Fruit fly (Drosophila melanogaster): ENCODE measurements around the gene CG17721.

Gene CG17721

DNA sequence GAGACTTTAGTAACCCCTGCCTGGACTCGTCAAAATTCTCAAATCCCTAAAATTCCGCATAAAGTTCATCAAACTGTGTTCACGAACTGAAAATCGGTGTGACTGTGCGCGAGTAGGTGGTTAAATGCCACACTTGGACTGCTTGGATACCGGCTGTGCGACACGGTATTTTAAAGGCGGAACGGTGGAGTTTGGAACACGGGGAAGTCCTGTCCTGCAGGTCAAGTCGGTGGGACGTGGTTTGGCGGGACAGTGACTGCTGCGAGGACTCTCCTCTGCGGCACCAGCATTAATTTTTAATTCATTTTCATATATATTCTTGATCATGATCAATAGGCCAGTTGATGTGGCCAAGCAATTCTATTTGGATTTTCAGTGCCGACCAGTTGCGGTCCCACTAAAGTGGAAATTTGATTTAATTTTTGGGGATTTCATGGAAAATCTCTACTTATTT is at the start of gene CG17721, which contains the start of gene Arfip (continued):
- TF ChIP-seq Blimp-1 (GFP tag; optimal IDR thresholded peaks at IDR 0.05) (no peak), CG1602 (GFP tag; optimal IDR thresholded peaks at IDR 0.05) (no peak), CG17912 (GFP tag; optimal IDR thresholded peaks at IDR 0.05) (no peak), cg (GFP tag; optimal IDR thresholded peaks at IDR 0.05) (no peak), org-1 (GFP tag; optimal IDR thresholded peaks at IDR 0.05) (no peak), Awh (GFP tag; IDR thresholded peaks at IDR 0.05) (no peak), CG15269 (tag; optimal IDR thresholded peaks at IDR 0.05) (no peak), dan (GFP tag; IDR thresholded peaks at IDR 0.05) (no peak), fd102C (GFP tag; optimal IDR thresholded peaks at IDR 0.05) (no peak), CG10267 (tag; optimal IDR thresholded peaks at IDR 0.05) (peak; percentile 16), HLH4C (GFP tag; IDR thresholded peaks at IDR 0.05; ENCODE audit: partially characterized antibody) (no peak), Myb (GFP tag; optimal IDR thresholded peaks at IDR 0.05) (no peak), CG12299 (tag; optimal IDR thresholded peaks at IDR 0.05) (peak; percentile 26), fru (optimal IDR thresholded peaks at IDR 0.05) (no peak), CG7745 (tag; optimal IDR thresholded peaks at IDR 0.05) (no peak), Abd-B (GFP tag; optimal IDR thresholded peaks at IDR 0.05) (no peak), insv (GFP tag; optimal IDR thresholded peaks at IDR 0.05) (peak in 1 of 2 experiments; percentile 30), Fer1 (GFP tag; optimal IDR thresholded peaks at IDR 0.05) (no peak), CG10366 (GFP tag; IDR thresholded peaks at IDR 0.05) (no peak), CG11504 (tag; optimal IDR thresholded peaks at IDR 0.05) (no peak), CG15601 (tag; optimal IDR thresholded peaks at IDR 0.05) (no peak), MESR4 (GFP tag; optimal IDR thresholded peaks at IDR 0.05) (peak; percentile 73), hb (GFP tag; IDR thresholded peaks at IDR 0.05; ENCODE audit: partially characterized antibody) (no peak), NC2α (GFP tag; optimal IDR thresholded peaks at IDR 0.05) (no peak), tx (GFP tag; optimal IDR thresholded peaks at IDR 0.05) (no peak), ranshi (GFP tag; IDR thresholded peaks at IDR 0.05) (no peak), ttk (GFP tag; IDR thresholded peaks at IDR 0.05) (no peak), CG2199 (GFP tag; IDR thresholded peaks at IDR 0.05) (no peak), HmgD (GFP tag; optimal IDR thresholded peaks at IDR 0.05) (no peak), peb (GFP tag; IDR thresholded peaks at IDR 0.05) (no peak), pnt (GFP tag; optimal IDR thresholded peaks at IDR 0.05) (no peak), p53 (GFP tag; optimal IDR thresholded peaks at IDR 0.05) (no peak), Eip74EF (GFP tag; optimal IDR thresholded peaks at IDR 0.05) (no peak), mirr (GFP tag; optimal IDR thresholded peaks at IDR 0.05) (no peak), Camta (GFP tag; optimal IDR thresholded peaks at IDR 0.05) (no peak), CG8388 (GFP tag; optimal IDR thresholded peaks at IDR 0.05) (peak; percentile 54), Gsc (GFP tag; IDR thresholded peaks at IDR 0.05) (no peak), CG1233 (GFP tag; optimal IDR thresholded peaks at IDR 0.05) (no peak), sob (GFP tag; IDR thresholded peaks at IDR 0.05) (no peak), CG13287 (GFP tag; IDR thresholded peaks at IDR 0.05; ENCODE audit: partially characterized antibody) (peak; percentile 32; the same call in 1 of the 2 replicates), salm (tag; optimal IDR thresholded peaks at IDR 0.05) (no peak), esg (GFP tag; conservative IDR thresholded peaks at IDR 0.05) (no peak), CG31388 (GFP tag; optimal IDR thresholded peaks at IDR 0.05) (no peak), Sry-β (GFP tag; optimal IDR thresholded peaks at IDR 0.05) (no peak), Med (GFP tag) (peak; percentile 51), HHEX (GFP tag; optimal IDR thresholded peaks at IDR 0.05) (no peak), ara (GFP tag; IDR thresholded peaks at IDR 0.05) (no peak), CG6854 (GFP tag; optimal IDR thresholded peaks at IDR 0.05) (no peak), fd3F (GFP tag; optimal IDR thresholded peaks at IDR 0.05) (no peak), Ravus (GFP tag; IDR thresholded peaks at IDR 0.05) (no peak), CG4707 (GFP tag; optimal IDR thresholded peaks at IDR 0.05) (no peak)
